Fruit fly (Drosophila melanogaster) whole organism, embryonic: ENCODE data around the gene dib.

Experiments used
- Ada2b ChIP-seq: fragments of 200-800 bp; sonication (Bioruptor generic); IDR thresholded peaks from 2 replicates; pipeline ENCODE4 v1.3.6; 2022; ENCODE audit warnings: missing biosample characterization, missing genetic modification characterization
- Adf1 ChIP-seq: fragments of 200-800 bp; sonication (Bioruptor generic); IDR thresholded peaks from 2 replicates; pipeline ENCODE4 v1.3.6; 2022; ENCODE audit warnings: missing biosample characterization, missing genetic modification characterization
- B-H2 ChIP-seq: fragments of 200-800 bp; sonication (Bioruptor generic); optimal IDR thresholded peaks from 2 replicates; lab custom pipeline; 2018; ENCODE audit warnings: missing biosample characterization, mild to moderate bottlenecking, missing genetic modification characterization
- BEAF-32 ChIP-seq: fragments of 200-800 bp; sonication (Bioruptor generic); optimal IDR thresholded peaks from 3 replicates; lab custom pipeline; 2017; ENCODE audit warnings: missing biosample characterization, missing genetic modification characterization, mild to moderate bottlenecking, moderate library complexity, missing genetic modification reagents
- C15 ChIP-seq: fragments of 200-800 bp; sonication (Bioruptor generic); IDR thresholded peaks from 3 replicates; pipeline ENCODE4 v1.3.6; 2022; ENCODE audit warnings: missing biosample characterization, missing genetic modification characterization
- CG10321 ChIP-seq: fragments of 200-800 bp; sonication (Bioruptor generic); IDR thresholded peaks from 2 replicates; pipeline ENCODE4 v1.3.6; 2022; ENCODE audit warnings: missing biosample characterization, missing genetic modification characterization
- CG12071 ChIP-seq: fragments of 200-800 bp; sonication (Bioruptor generic); optimal IDR thresholded peaks from 3 replicates; lab custom pipeline; 2018; ENCODE audit warnings: missing biosample characterization, mild to moderate bottlenecking, missing genetic modification characterization
- CG12744 ChIP-seq: fragments of 200-800 bp; sonication (Bioruptor generic); optimal IDR thresholded peaks from 2 replicates; lab custom pipeline; 2016; ENCODE audit warnings: missing biosample characterization, missing genetic modification characterization
- CG14441 ChIP-seq: fragments of 200-800 bp; sonication (Bioruptor generic); IDR thresholded peaks from 2 replicates; pipeline ENCODE4 v1.3.6; 2022; ENCODE audit warnings: missing biosample characterization, missing genetic modification characterization
- CG14667 ChIP-seq: fragments of 200-800 bp; sonication (Bioruptor generic); IDR thresholded peaks from 2 replicates; pipeline ENCODE4 v1.3.6; 2022; ENCODE audit warnings: missing biosample characterization, missing genetic modification characterization
- CG17359 ChIP-seq: fragments of 200-800 bp; sonication (Bioruptor generic); optimal IDR thresholded peaks from 3 replicates; lab custom pipeline; 2018; ENCODE audit warnings: missing biosample characterization, mild to moderate bottlenecking, missing genetic modification characterization, moderate library complexity
- CG17385 ChIP-seq: fragments of 200-800 bp; sonication (Bioruptor generic); optimal IDR thresholded peaks from 3 replicates; lab custom pipeline; 2018; ENCODE audit warnings: missing biosample characterization, mild to moderate bottlenecking, missing genetic modification characterization
- CG17829 ChIP-seq: fragments of 200-800 bp; optimal IDR thresholded peaks from 2 replicates; lab custom pipeline; 2019; ENCODE audit warnings: missing biosample characterization, mild to moderate bottlenecking, missing genetic modification characterization, moderate library complexity
- CG1792 ChIP-seq: fragments of 200-800 bp; sonication (Bioruptor generic); optimal IDR thresholded peaks from 2 replicates; lab custom pipeline; 2016; ENCODE audit warnings: missing biosample characterization, missing genetic modification characterization
- CG2120 ChIP-seq: fragments of 200-800 bp; sonication (Bioruptor generic); optimal IDR thresholded peaks from 3 replicates; lab custom pipeline; 2016; ENCODE audit warnings: missing biosample characterization, missing genetic modification characterization
- CG2712 ChIP-seq: fragments of 200-800 bp; optimal IDR thresholded peaks from 3 replicates; lab custom pipeline; 2019; ENCODE audit warnings: missing biosample characterization, mild to moderate bottlenecking, missing genetic modification characterization, moderate library complexity
- CG3065 ChIP-seq: fragments of 200-800 bp; sonication (Bioruptor generic); optimal IDR thresholded peaks from 2 replicates; lab custom pipeline; 2016; ENCODE audit warnings: missing biosample characterization, missing genetic modification characterization
- CG43689 ChIP-seq: fragments of 200-800 bp; sonication (Bioruptor generic); IDR thresholded peaks from 2 replicates; pipeline ENCODE4 v1.3.6; 2022; ENCODE audit warnings: missing biosample characterization, missing genetic modification characterization
- CG4404 ChIP-seq: fragments of 200-800 bp; sonication (Bioruptor generic); IDR thresholded peaks from 2 replicates; pipeline ENCODE4 v1.3.6; 2022; ENCODE audit warnings: missing biosample characterization, missing genetic modification characterization
- CG4854 ChIP-seq: fragments of 200-800 bp; sonication (Bioruptor generic); optimal IDR thresholded peaks from 2 replicates; lab custom pipeline; 2016; ENCODE audit warnings: missing biosample characterization, missing genetic modification characterization, inconsistent platforms
- CG7357 ChIP-seq: fragments of 200-800 bp; sonication (Bioruptor generic); IDR thresholded peaks from 3 replicates; pipeline ENCODE4 v1.3.6; 2022; ENCODE audit warnings: missing biosample characterization, missing genetic modification characterization
- CG8388 ChIP-seq: fragments of 200-800 bp; sonication (Bioruptor generic); optimal IDR thresholded peaks from 2 replicates; lab custom pipeline; 2019; ENCODE audit warnings: missing biosample characterization, mild to moderate bottlenecking, missing genetic modification characterization, moderate library complexity
- CG8924 ChIP-seq: fragments of 200-800 bp; optimal IDR thresholded peaks from 3 replicates; lab custom pipeline; 2019; ENCODE audit warnings: missing biosample characterization, mild to moderate bottlenecking, missing genetic modification characterization, moderate library complexity
- CG8944 ChIP-seq: fragments of 200-800 bp; sonication (Bioruptor generic); optimal IDR thresholded peaks from 3 replicates; lab custom pipeline; 2016; ENCODE audit warnings: missing biosample characterization, missing genetic modification characterization
- CG9797 ChIP-seq: fragments of 200-800 bp; sonication (Bioruptor generic); optimal IDR thresholded peaks from 3 replicates; lab custom pipeline; 2018; ENCODE audit warnings: missing biosample characterization, mild to moderate bottlenecking, missing genetic modification characterization
- CHES-1-like ChIP-seq: fragments of 200-800 bp; sonication (Bioruptor generic); optimal IDR thresholded peaks from 2 replicates; lab custom pipeline; 2016; ENCODE audit warnings: missing biosample characterization, missing genetic modification characterization
- Dref ChIP-seq: fragments of 200-800 bp; sonication (Bioruptor generic); IDR thresholded peaks from 2 replicates; pipeline ENCODE4 v1.3.6; 2022; ENCODE audit warnings: missing biosample characterization, missing genetic modification characterization
- Hmx ChIP-seq: fragments of 200-800 bp; sonication (Bioruptor generic); optimal IDR thresholded peaks from 2 replicates; lab custom pipeline; 2016; ENCODE audit warnings: missing biosample characterization, missing genetic modification characterization
- Hr3 ChIP-seq: fragments of 200-800 bp; sonication (Bioruptor generic); optimal IDR thresholded peaks from 3 replicates; lab custom pipeline; 2016; ENCODE audit warnings: missing biosample characterization, missing genetic modification characterization
- MBD-R2 ChIP-seq: fragments of 200-800 bp; sonication (Bioruptor generic); IDR thresholded peaks from 2 replicates; pipeline ENCODE4 v1.3.6; 2022; ENCODE audit warnings: missing biosample characterization, missing genetic modification characterization
- Med ChIP-seq: fragments of 200-800 bp; sonication (Bioruptor generic); peaks from one replicate; lab custom pipeline; 2016; ENCODE audit warnings: missing biosample characterization, missing genetic modification characterization, mild to moderate bottlenecking, inconsistent platforms, moderate library complexity
- NC2β ChIP-seq: fragments of 200-800 bp; sonication (Bioruptor generic); optimal IDR thresholded peaks from 2 replicates; lab custom pipeline; 2016; ENCODE audit warnings: missing biosample characterization, missing genetic modification characterization
- Oaz ChIP-seq: fragments of 200-800 bp; sonication (Bioruptor generic); IDR thresholded peaks from 2 replicates; pipeline ENCODE4 v1.3.6; 2022; ENCODE audit warnings: missing biosample characterization, missing genetic modification characterization
- Sry-δ ChIP-seq: fragments of 200-800 bp; sonication (Bioruptor generic); optimal IDR thresholded peaks from 2 replicates; lab custom pipeline; 2016; ENCODE audit warnings: missing biosample characterization, missing genetic modification characterization
- Tbp ChIP-seq: fragments of >200 bp; optimal IDR thresholded peaks from 2 replicates; lab custom pipeline; 2018; ENCODE audit warnings: missing biosample characterization, missing genetic modification characterization
- Xrp1 ChIP-seq: fragments of 200-800 bp; sonication (Bioruptor generic); IDR thresholded peaks from 2 replicates; pipeline ENCODE4 v1.3.6; 2022; ENCODE audit warnings: missing biosample characterization, missing genetic modification characterization
- ab ChIP-seq: fragments of 200-800 bp; sonication (Bioruptor generic); optimal IDR thresholded peaks from 2 replicates; lab custom pipeline; 2016; ENCODE audit warnings: missing biosample characterization, missing genetic modification characterization
- abd-A ChIP-seq: fragments of 200-800 bp; sonication (Bioruptor generic); optimal IDR thresholded peaks from 3 replicates; lab custom pipeline; 2019; ENCODE audit warnings: missing biosample characterization, mild to moderate bottlenecking, missing genetic modification characterization, moderate library complexity
- ase ChIP-seq: fragments of 200-800 bp; sonication (Bioruptor generic); IDR thresholded peaks from 3 replicates; pipeline ENCODE4 v1.3.6; 2022; ENCODE audit warnings: missing biosample characterization, missing genetic modification characterization
- dan ChIP-seq: fragments of 200-800 bp; sonication (Bioruptor generic); IDR thresholded peaks from 2 replicates; pipeline ENCODE4 v1.3.6; 2022; ENCODE audit warnings: missing biosample characterization, missing genetic modification characterization
- fd3F ChIP-seq: fragments of 200-800 bp; sonication (Bioruptor generic); optimal IDR thresholded peaks from 2 replicates; lab custom pipeline; 2018; ENCODE audit warnings: missing biosample characterization, mild to moderate bottlenecking, missing genetic modification characterization, moderate library complexity
- hb ChIP-seq: fragments of 200-800 bp; sonication (Bioruptor generic); IDR thresholded peaks from 3 replicates; pipeline ENCODE4 v1.3.6; 2022; ENCODE audit warnings: missing biosample characterization, missing genetic modification characterization; ENCODE audit not compliant: partially characterized antibody
- kni ChIP-seq: fragments of 200-800 bp; sonication (Bioruptor generic); optimal IDR thresholded peaks from 3 replicates; lab custom pipeline; 2017; ENCODE audit warnings: mild to moderate bottlenecking, missing biosample characterization, missing genetic modification reagents, missing genetic modification characterization
- knrl ChIP-seq: fragments of 200-800 bp; sonication (Bioruptor generic); IDR thresholded peaks from 3 replicates; pipeline ENCODE4 v1.3.6; 2022; ENCODE audit warnings: missing biosample characterization, missing genetic modification characterization; ENCODE audit not compliant: partially characterized antibody
- lab ChIP-seq: fragments of 200-800 bp; sonication (Bioruptor generic); optimal IDR thresholded peaks from 3 replicates; lab custom pipeline; 2017; ENCODE audit warnings: missing biosample characterization, missing genetic modification characterization, mild to moderate bottlenecking, moderate library complexity, missing genetic modification reagents
- luna ChIP-seq: fragments of 200-800 bp; sonication (Bioruptor generic); optimal IDR thresholded peaks from 2 replicates; lab custom pipeline; 2016; ENCODE audit warnings: missing biosample characterization, missing genetic modification characterization
- row ChIP-seq: fragments of 200-800 bp; sonication (Bioruptor generic); IDR thresholded peaks from 3 replicates; pipeline ENCODE4 v1.3.6; 2022; ENCODE audit warnings: missing biosample characterization, missing genetic modification characterization
- slbo ChIP-seq: fragments of 200-800 bp; sonication (Bioruptor generic); IDR thresholded peaks from 2 replicates; pipeline ENCODE4 v1.3.6; 2022; ENCODE audit warnings: missing biosample characterization, missing genetic modification characterization
- sqz ChIP-seq: fragments of 200-800 bp; sonication (Bioruptor generic); optimal IDR thresholded peaks from 3 replicates; lab custom pipeline; 2018; ENCODE audit warnings: missing biosample characterization, mild to moderate bottlenecking, missing genetic modification characterization
- unc-4 ChIP-seq: fragments of 200-800 bp; sonication (Bioruptor generic); IDR thresholded peaks from 2 replicates; pipeline ENCODE4 v1.3.6; 2022; ENCODE audit warnings: missing biosample characterization, missing genetic modification characterization; ENCODE audit not compliant: partially characterized antibody
- wek ChIP-seq: fragments of 200-800 bp; sonication (Bioruptor generic); optimal IDR thresholded peaks from 3 replicates; lab custom pipeline; 2018; ENCODE audit warnings: missing biosample characterization, mild to moderate bottlenecking, missing genetic modification characterization, moderate library complexity

The dib gene

dm6 chr3L:4108072-4108843 is 46.2 kb downstream of the dib start, which contains the start of gene Ack:
Ack (plus strand) TSS chr3L:4108186.
- no peak for TF ChIP-seq wek (GFP tag; lab: Kevin White, UChicago)
- TF ChIP-seq CG4854, result no peak
- peak; percentile 49 for TF ChIP-seq CG8924 (tag; lab: Kevin White, UChicago)
- no peak for TF ChIP-seq CG10321 (GFP tag; lab: Robert Waterston, UW)
- no peak for TF ChIP-seq CG1792 (GFP tag; lab: Kevin White, UChicago)
- no peak for TF ChIP-seq Oaz (GFP tag; lab: Robert Waterston, UW)
- peak; percentile 44 for TF ChIP-seq CHES-1-like (GFP tag; lab: Kevin White, UChicago)
- TF ChIP-seq Med (GFP tag; lab: Kevin White, UChicago), result peak; percentile 58
- TF ChIP-seq Dref (GFP tag; lab: Robert Waterston, UW), result peak; percentile 78
- TF ChIP-seq CG17359 (tag; lab: Kevin White, UChicago), result no peak
- TF ChIP-seq CG14667 (GFP tag; lab: Robert Waterston, UW), result no peak
- no peak for TF ChIP-seq CG8944 (GFP tag; lab: Kevin White, UChicago)
- TF ChIP-seq Tbp (GFP tag; lab: Kevin White, UChicago), result no peak
- TF ChIP-seq B-H2 (GFP tag; lab: Kevin White, UChicago), result no peak
- TF ChIP-seq slbo (GFP tag; lab: Robert Waterston, UW), result no peak
- no peak for TF ChIP-seq CG14441
- no peak for TF ChIP-seq CG4404 (GFP tag; lab: Robert Waterston, UW)
- TF ChIP-seq CG12744 (GFP tag; lab: Kevin White, UChicago), result no peak
- TF ChIP-seq CG12071 (GFP tag; lab: Kevin White, UChicago), result no peak
- TF ChIP-seq knrl (GFP tag; lab: Robert Waterston, UW), result peak; percentile 80
- TF ChIP-seq CG3065 (GFP tag; lab: Kevin White, UChicago), result no peak
- peak; percentile 88 for TF ChIP-seq BEAF-32 (GFP tag; lab: Kevin White, UChicago)
- TF ChIP-seq CG17829, result peak; percentile 5
- TF ChIP-seq MBD-R2 (GFP tag; lab: Robert Waterston, UW), result peak; percentile 50; the same call in 1 of the 2 replicates
- no peak for TF ChIP-seq dan
- no peak for TF ChIP-seq CG43689 (GFP tag; lab: Robert Waterston, UW)
- TF ChIP-seq Sry-δ (GFP tag; lab: Kevin White, UChicago), result peak; percentile 85
- no peak for TF ChIP-seq CG17385 (GFP tag; lab: Kevin White, UChicago)
- TF ChIP-seq CG8388 (GFP tag; lab: Kevin White, UChicago), result no peak
- peak; percentile 87 for TF ChIP-seq unc-4 (GFP tag; lab: Robert Waterston, UW)
- TF ChIP-seq C15, result no peak
- peak; percentile 46 for TF ChIP-seq sqz (GFP tag; lab: Kevin White, UChicago)
- no peak for TF ChIP-seq Ada2b (GFP tag; lab: Robert Waterston, UW)
- TF ChIP-seq fd3F (GFP tag; lab: Kevin White, UChicago), result no peak
- TF ChIP-seq kni (GFP tag; lab: Kevin White, UChicago), result peak; percentile 8
- TF ChIP-seq ase (GFP tag; lab: Robert Waterston, UW), result no peak
- peak; percentile 39; the same call in 1 of the 3 replicates for TF ChIP-seq hb (GFP tag; lab: Robert Waterston, UW)
- no peak for TF ChIP-seq luna (GFP tag; lab: Kevin White, UChicago)
- no peak for TF ChIP-seq lab (GFP tag; lab: Kevin White, UChicago)
- TF ChIP-seq CG2712, result no peak
- peak; percentile 95 for TF ChIP-seq Adf1 (GFP tag; lab: Robert Waterston, UW)
- no peak for TF ChIP-seq ab (GFP tag; lab: Kevin White, UChicago)
- TF ChIP-seq CG7357 (GFP tag; lab: Robert Waterston, UW), result no peak
- TF ChIP-seq CG9797 (GFP tag; lab: Kevin White, UChicago), result peak; percentile 42
- TF ChIP-seq NC2β, result no peak
- TF ChIP-seq Xrp1 (GFP tag; lab: Robert Waterston, UW), result no peak
- peak; percentile 16 for TF ChIP-seq abd-A
- no peak for TF ChIP-seq Hr3
- no peak for TF ChIP-seq Hmx (GFP tag; lab: Kevin White, UChicago)
- no peak for TF ChIP-seq row
- TF ChIP-seq CG2120 (GFP tag; lab: Kevin White, UChicago), result no peak
